Worm (Caenorhabditis elegans) whole organism, late embryonic: ENCODE data around the gene lgc-47.

Source experiments
- ceh-31 ChIP-seq: sonication (generic microtip); optimal IDR thresholded peaks from 2 replicates; lab custom pipeline; 2016; ENCODE audit warnings: missing genetic modification characterization, missing compliant biosample characterization
- eyg-1 ChIP-seq: sonication (generic microtip); optimal IDR thresholded peaks from 2 replicates; lab custom pipeline; 2016; ENCODE audit warnings: missing genotype, missing genetic modification characterization, missing compliant biosample characterization
- lin-11 ChIP-seq: fragments of 200-800 bp; sonication (Bioruptor generic); optimal IDR thresholded peaks from 2 replicates; lab custom pipeline; 2018; ENCODE audit warnings: mild to moderate bottlenecking, missing genetic modification characterization, missing compliant biosample characterization
- pha-4 ChIP-seq: fragments of 150-350 bp; optimal IDR thresholded peaks from 2 replicates; lab custom pipeline; 2018; ENCODE audit warnings: missing biosample characterization, missing genetic modification reagents, missing genetic modification characterization
- unc-86 ChIP-seq: sonication (generic microtip); optimal IDR thresholded peaks from 2 replicates; lab custom pipeline; 2016; ENCODE audit warnings: missing genetic modification characterization, missing compliant biosample characterization

DNA sequence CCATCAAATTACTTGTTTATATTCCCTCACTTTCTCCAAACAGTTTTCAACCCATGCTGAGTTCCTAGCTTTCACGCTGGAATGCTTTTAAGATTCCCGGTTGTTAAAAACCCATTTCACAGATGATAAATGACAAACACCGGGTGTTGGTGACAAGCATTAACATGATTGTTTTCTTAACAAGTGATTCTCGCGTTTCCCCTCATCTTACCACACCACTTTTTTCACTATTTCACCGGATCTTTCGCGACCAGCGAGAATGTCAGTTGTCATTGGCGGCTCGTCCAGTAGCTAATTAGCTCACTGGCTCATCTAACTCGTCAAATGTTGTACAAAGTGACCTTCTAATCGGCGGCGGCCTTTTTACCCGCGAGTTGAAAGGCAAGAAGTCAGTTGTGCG is 34.6 kb upstream of the lgc-47 start:
- TF ChIP-seq lin-11 (tag; lab: Kevin White, UChicago) (no peak), eyg-1 (tag; lab: Kevin White, UChicago) (no peak), unc-86 (tag; lab: Kevin White, UChicago) (no peak), ceh-31 (no peak), pha-4 (tag; lab: Kevin White, UChicago) (no peak)
